Worm (Caenorhabditis elegans): ENCODE data around the gene acr-3.

DNA sequence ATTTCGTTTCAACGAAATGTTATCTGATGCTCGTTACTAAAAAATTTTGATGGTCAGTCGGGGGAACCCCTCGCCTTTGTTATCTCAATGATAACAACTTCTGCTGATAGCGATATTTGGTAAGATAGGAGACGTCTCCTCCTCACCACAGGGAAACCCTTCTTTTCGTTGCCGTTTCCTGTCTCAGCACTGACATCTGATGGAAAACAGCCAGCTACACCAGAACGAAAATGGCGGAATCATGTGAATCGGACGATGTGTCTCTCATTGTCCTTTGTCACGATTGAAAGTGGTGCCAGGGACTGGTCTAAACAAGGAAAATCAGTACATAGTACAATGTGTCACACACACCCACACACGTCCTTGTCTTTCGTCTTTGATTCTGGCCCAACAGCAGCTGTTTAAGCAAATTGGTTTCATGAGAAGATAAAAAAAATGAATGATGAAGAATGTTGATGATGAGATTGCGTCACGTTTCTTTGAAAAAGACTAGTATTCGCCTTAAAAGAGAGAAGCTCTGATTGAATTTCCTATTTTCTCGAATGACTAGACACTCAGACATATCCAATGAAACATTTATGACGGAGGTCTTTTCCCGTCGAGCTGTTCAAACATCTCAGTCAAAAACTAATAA is 27.1 kb downstream of the acr-3 start:
- TF ChIP-seq blmp-1 (tag; optimal IDR thresholded peaks at IDR 0.05) (no peak), ztf-11 (tag; optimal IDR thresholded peaks at IDR 0.05) (no peak), snpc-4 (tag; optimal IDR thresholded peaks at IDR 0.05) (no peak), nhr-12 (tag; optimal IDR thresholded peaks at IDR 0.05) (no peak), unc-120 (tag; optimal IDR thresholded peaks at IDR 0.05; ENCODE audit: poor library complexity, severe bottlenecking) (no peak), nhr-237 (tag; optimal IDR thresholded peaks at IDR 0.05) (no peak), pha-4 (tag; optimal IDR thresholded peaks at IDR 0.05) (no peak), lsy-2 (tag; optimal IDR thresholded peaks at IDR 0.05) (no peak)
